Fruit fly (Drosophila melanogaster) whole organism, prepupa: ENCODE results near the gene CG13950.

ENCODE experiments used
- CG10669 ChIP-seq: fragments of 200-800 bp; sonication (Bioruptor generic); optimal IDR thresholded peaks from 3 replicates; lab custom pipeline; 2018; ENCODE audit warnings: missing biosample characterization, mild to moderate bottlenecking, missing genetic modification characterization, moderate library complexity
- CG11294 ChIP-seq: fragments of 200-800 bp; sonication (Bioruptor generic); IDR thresholded peaks from 2 replicates; pipeline ENCODE4 v1.3.6; 2022; ENCODE audit warnings: missing biosample characterization, missing genetic modification characterization
- CG11762 ChIP-seq: fragments of 200-800 bp; sonication (Bioruptor generic); optimal IDR thresholded peaks from 3 replicates; lab custom pipeline; 2016; ENCODE audit warnings: missing biosample characterization, missing genetic modification characterization; ENCODE audit not compliant: insufficient read depth
- CG11902 ChIP-seq: fragments of 200-800 bp; sonication (Bioruptor generic); optimal IDR thresholded peaks from 3 replicates; lab custom pipeline; 2016; ENCODE audit warnings: missing biosample characterization, missing genetic modification characterization
- CG15336 ChIP-seq: fragments of 200-800 bp; sonication (Bioruptor generic); IDR thresholded peaks from 2 replicates; pipeline ENCODE4 v1.3.6; 2022; ENCODE audit warnings: missing biosample characterization, missing genetic modification characterization
- CG1621 ChIP-seq: fragments of 200-800 bp; sonication (Bioruptor generic); optimal IDR thresholded peaks from 3 replicates; lab custom pipeline; 2018; ENCODE audit warnings: missing biosample characterization, mild to moderate bottlenecking, missing genetic modification characterization
- CG3032 ChIP-seq: fragments of 200-800 bp; optimal IDR thresholded peaks from 2 replicates; lab custom pipeline; 2019; ENCODE audit warnings: missing biosample characterization, mild to moderate bottlenecking, missing genetic modification characterization, moderate library complexity
- CG31627 ChIP-seq: fragments of 200-800 bp; sonication (Bioruptor generic); optimal IDR thresholded peaks from 3 replicates; lab custom pipeline; 2016; ENCODE audit warnings: missing biosample characterization, missing genetic modification characterization
- CG32006 ChIP-seq: fragments of 200-800 bp; sonication (Bioruptor generic); optimal IDR thresholded peaks from 3 replicates; lab custom pipeline; 2017; ENCODE audit warnings: missing biosample characterization, mild to moderate bottlenecking, missing genetic modification characterization
- CG3919 ChIP-seq: fragments of 200-800 bp; sonication (Bioruptor generic); optimal IDR thresholded peaks from 3 replicates; lab custom pipeline; 2016; ENCODE audit warnings: missing biosample characterization, missing genetic modification characterization
- CG4318 ChIP-seq: fragments of 200-800 bp; sonication (Bioruptor generic); optimal IDR thresholded peaks from 3 replicates; lab custom pipeline; 2017; ENCODE audit warnings: missing biosample characterization, mild to moderate bottlenecking, missing genetic modification characterization
- CG6163 ChIP-seq: fragments of 200-800 bp; sonication (Bioruptor generic); IDR thresholded peaks from 3 replicates; pipeline ENCODE4 v1.3.6; 2022; ENCODE audit warnings: missing biosample characterization, missing genetic modification characterization
- CG6276 ChIP-seq: fragments of 200-800 bp; sonication (Bioruptor generic); optimal IDR thresholded peaks from 2 replicates; lab custom pipeline; 2017; ENCODE audit warnings: missing biosample characterization, mild to moderate bottlenecking, missing genetic modification characterization
- CG6792 ChIP-seq: fragments of 200-800 bp; sonication (Bioruptor generic); optimal IDR thresholded peaks from 3 replicates; lab custom pipeline; 2016; ENCODE audit warnings: missing biosample characterization, missing genetic modification characterization
- CG6808 ChIP-seq: fragments of 200-800 bp; sonication (Bioruptor generic); optimal IDR thresholded peaks from 3 replicates; lab custom pipeline; 2017; ENCODE audit warnings: missing biosample characterization, missing genetic modification characterization, mild to moderate bottlenecking, moderate library complexity, missing genetic modification reagents
- CG6854 ChIP-seq: fragments of 200-800 bp; sonication (Bioruptor generic); optimal IDR thresholded peaks from 2 replicates; lab custom pipeline; 2017; ENCODE audit warnings: missing biosample characterization, mild to moderate bottlenecking, missing genetic modification characterization
- CG7368 ChIP-seq: fragments of 200-800 bp; sonication (Bioruptor generic); optimal IDR thresholded peaks from 3 replicates; lab custom pipeline; 2016; ENCODE audit warnings: missing biosample characterization, missing genetic modification characterization
- CG8319 ChIP-seq: fragments of 200-800 bp; sonication (Bioruptor generic); optimal IDR thresholded peaks from 3 replicates; lab custom pipeline; 2016; ENCODE audit warnings: missing biosample characterization, missing genetic modification characterization
- CG8632 ChIP-seq: fragments of 200-800 bp; sonication (Bioruptor generic); optimal IDR thresholded peaks from 3 replicates; lab custom pipeline; 2016; ENCODE audit warnings: missing biosample characterization, missing genetic modification characterization
- CG9139 ChIP-seq: fragments of 200-800 bp; sonication (Bioruptor generic); optimal IDR thresholded peaks from 3 replicates; lab custom pipeline; 2017; ENCODE audit warnings: missing biosample characterization, mild to moderate bottlenecking, missing genetic modification characterization
- Eip75B ChIP-seq: fragments of 200-800 bp; sonication (Bioruptor generic); optimal IDR thresholded peaks from 3 replicates; lab custom pipeline; 2016; ENCODE audit warnings: missing biosample characterization, missing genetic modification characterization
- Eip78C ChIP-seq: fragments of 200-800 bp; sonication (Bioruptor generic); peaks from one replicate; lab custom pipeline; 2016; ENCODE audit warnings: missing biosample characterization, missing genetic modification characterization
- Eip93F ChIP-seq: fragments of 200-800 bp; sonication (Bioruptor generic); optimal IDR thresholded peaks from 2 replicates; lab custom pipeline; 2016; ENCODE audit warnings: missing biosample characterization, mild to moderate bottlenecking, missing genetic modification characterization
- Ets96B ChIP-seq: fragments of 200-800 bp; optimal IDR thresholded peaks from 2 replicates; lab custom pipeline; 2019; ENCODE audit warnings: missing biosample characterization, mild to moderate bottlenecking, missing genetic modification characterization, moderate library complexity
- Gug ChIP-seq: fragments of 200-800 bp; sonication (Bioruptor generic); IDR thresholded peaks from 2 replicates; pipeline ENCODE4 v1.3.6; 2022; ENCODE audit warnings: missing biosample characterization, missing genetic modification characterization
- Hr38 ChIP-seq: sonication (Bioruptor generic); optimal IDR thresholded peaks from 2 replicates; lab custom pipeline; 2016; ENCODE audit warnings: missing biosample characterization, missing genetic modification characterization
- Hr39 ChIP-seq: fragments of 200-800 bp; sonication (Bioruptor generic); optimal IDR thresholded peaks from 2 replicates; lab custom pipeline; 2016; ENCODE audit warnings: missing biosample characterization, missing genetic modification characterization
- Hr4 ChIP-seq: fragments of 200-800 bp; sonication (Bioruptor generic); optimal IDR thresholded peaks from 3 replicates; lab custom pipeline; 2016; ENCODE audit warnings: missing biosample characterization, missing genetic modification characterization
- Lpt ChIP-seq: fragments of 200-800 bp; sonication (Bioruptor generic); optimal IDR thresholded peaks from 3 replicates; lab custom pipeline; 2016; ENCODE audit warnings: missing biosample characterization, missing genetic modification characterization
- Met ChIP-seq: fragments of 200-800 bp; sonication (Bioruptor generic); optimal IDR thresholded peaks from 3 replicates; lab custom pipeline; 2016; ENCODE audit warnings: missing biosample characterization, missing genetic modification characterization
- OdsH ChIP-seq: fragments of 200-800 bp; sonication (Bioruptor generic); optimal IDR thresholded peaks from 3 replicates; lab custom pipeline; 2016; ENCODE audit warnings: missing biosample characterization, missing genetic modification characterization
- Smox ChIP-seq: fragments of 200-800 bp; sonication (Bioruptor generic); optimal IDR thresholded peaks from 3 replicates; lab custom pipeline; 2016; ENCODE audit warnings: missing biosample characterization, missing genetic modification characterization
- Sox102F ChIP-seq: fragments of 200-800 bp; sonication (Bioruptor generic); optimal IDR thresholded peaks from 2 replicates; lab custom pipeline; 2016; ENCODE audit warnings: missing biosample characterization, mild to moderate bottlenecking, missing genetic modification characterization
- Sox14 ChIP-seq: fragments of 200-800 bp; sonication (Bioruptor generic); optimal IDR thresholded peaks from 3 replicates; lab custom pipeline; 2016; ENCODE audit warnings: missing biosample characterization, missing genetic modification characterization
- Sox15 ChIP-seq: fragments of 200-800 bp; sonication (Bioruptor generic); optimal IDR thresholded peaks from 3 replicates; lab custom pipeline; 2016; ENCODE audit warnings: missing biosample characterization, missing genetic modification characterization
- achi ChIP-seq: fragments of 200-800 bp; sonication (Bioruptor generic); optimal IDR thresholded peaks from 3 replicates; lab custom pipeline; 2016; ENCODE audit warnings: missing biosample characterization, missing genetic modification characterization
- acj6 ChIP-seq: fragments of 200-800 bp; sonication (Bioruptor generic); optimal IDR thresholded peaks from 3 replicates; lab custom pipeline; 2016; ENCODE audit warnings: missing biosample characterization, missing genetic modification characterization
- cyc ChIP-seq: fragments of 200-800 bp; sonication (Bioruptor generic); optimal IDR thresholded peaks from 3 replicates; lab custom pipeline; 2016; ENCODE audit warnings: missing biosample characterization, missing genetic modification characterization
- dac ChIP-seq: fragments of 200-800 bp; sonication (Bioruptor generic); optimal IDR thresholded peaks from 2 replicates; lab custom pipeline; 2017; ENCODE audit warnings: missing biosample characterization, mild to moderate bottlenecking, missing genetic modification characterization
- dsx ChIP-seq: fragments of 200-800 bp; optimal IDR thresholded peaks from 3 replicates; lab custom pipeline; 2019; ENCODE audit warnings: missing biosample characterization, mild to moderate bottlenecking, missing genetic modification characterization, moderate library complexity; ENCODE audit not compliant: poor library complexity, severe bottlenecking
- eg ChIP-seq: fragments of 200-800 bp; sonication (Bioruptor generic); IDR thresholded peaks from 3 replicates; pipeline ENCODE4 v1.3.6; 2022; ENCODE audit warnings: missing biosample characterization, missing genetic modification characterization
- esn ChIP-seq: fragments of 200-800 bp; sonication (Bioruptor generic); optimal IDR thresholded peaks from 2 replicates; lab custom pipeline; 2016; ENCODE audit warnings: missing biosample characterization, mild to moderate bottlenecking, missing genetic modification characterization, moderate library complexity
- fd59A ChIP-seq: fragments of 200-800 bp; sonication (Bioruptor generic); optimal IDR thresholded peaks from 2 replicates; lab custom pipeline; 2017; ENCODE audit warnings: missing biosample characterization, mild to moderate bottlenecking, missing genetic modification characterization, missing genetic modification reagents
- fd85E ChIP-seq: fragments of 200-800 bp; sonication (Bioruptor generic); optimal IDR thresholded peaks from 3 replicates; lab custom pipeline; 2016; ENCODE audit warnings: missing biosample characterization, missing genetic modification characterization
- fkh ChIP-seq: fragments of 200-800 bp; sonication (Bioruptor generic); optimal IDR thresholded peaks from 3 replicates; lab custom pipeline; 2017; ENCODE audit warnings: missing biosample characterization, mild to moderate bottlenecking, missing genetic modification characterization, moderate library complexity
- pdm3 ChIP-seq: fragments of 200-800 bp; sonication (Bioruptor generic); optimal IDR thresholded peaks from 3 replicates; lab custom pipeline; 2016; ENCODE audit warnings: missing biosample characterization, missing genetic modification characterization
- salr ChIP-seq, 2 experiments: fragments of 200-800 bp; sonication (Bioruptor generic); optimal IDR thresholded peaks; 3 replicates each; lab custom pipeline; 2016 to 2018; ENCODE audit warnings: missing biosample characterization in 2 of 2, missing genetic modification characterization in 2 of 2, mild to moderate bottlenecking in 1 of 2
- spab ChIP-seq: fragments of 200-800 bp; sonication (Bioruptor generic); optimal IDR thresholded peaks from 2 replicates; lab custom pipeline; 2017; ENCODE audit warnings: missing biosample characterization, mild to moderate bottlenecking, missing genetic modification characterization, missing genetic modification reagents
- ss ChIP-seq, 2 experiments: fragments of 200-800 bp; sonication (Bioruptor generic); optimal IDR thresholded peaks; 2 replicates in 1 of 2; 3 replicates in 1 of 2; lab custom pipeline; 2017 to 2018; ENCODE audit warnings: mild to moderate bottlenecking in 2 of 2, missing biosample characterization in 2 of 2, missing genetic modification characterization in 2 of 2, moderate library complexity in 1 of 2
- svp ChIP-seq: fragments of 200-800 bp; sonication (Bioruptor generic); peaks from one replicate; lab custom pipeline; 2016; ENCODE audit warnings: missing biosample characterization, missing genetic modification characterization
- topi ChIP-seq: fragments of 200-800 bp; sonication (Bioruptor generic); optimal IDR thresholded peaks from 3 replicates; lab custom pipeline; 2016; ENCODE audit warnings: missing biosample characterization, missing genetic modification characterization

Gene CG13950

DNA sequence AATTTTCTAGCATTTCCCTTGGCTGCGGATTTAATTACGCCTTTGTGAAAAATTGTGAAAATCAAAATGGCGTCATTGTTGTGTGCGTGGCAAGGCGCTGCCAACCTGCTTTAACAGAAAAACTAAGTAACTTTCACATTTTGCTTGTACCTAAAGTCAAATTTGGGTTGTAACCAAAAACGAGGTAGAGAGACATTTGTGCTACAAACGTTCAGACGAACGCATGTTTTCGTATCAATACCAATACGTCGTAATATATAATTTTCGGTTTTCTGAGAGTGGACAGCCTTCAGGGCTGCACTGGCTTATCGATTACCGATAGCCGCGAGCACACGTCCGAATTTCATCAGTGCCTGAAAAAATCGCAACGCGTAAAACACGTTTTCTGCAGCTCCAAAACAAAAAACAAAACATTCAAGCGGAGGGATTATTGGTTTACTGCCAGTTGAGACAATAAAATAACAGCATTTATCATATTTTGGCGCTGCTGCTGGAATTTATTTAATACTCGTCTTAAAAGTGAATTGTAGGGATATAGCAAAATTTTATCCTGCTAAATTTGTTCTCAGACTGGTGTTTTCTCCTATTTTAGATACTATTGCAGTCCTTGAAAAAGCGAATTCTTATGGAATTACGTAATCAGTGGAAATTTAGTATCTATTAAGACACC, 10.9 kb downstream of the CG13950 start:
- TF ChIP-seq CG15336 (GFP tag; lab: Robert Waterston, UW), result peak; percentile 47
- peak; percentile 81 for TF ChIP-seq Hr39 (GFP tag; lab: Kevin White, UChicago)
- TF ChIP-seq CG6163 (GFP tag; lab: Robert Waterston, UW), result peak; percentile 82
- peak; percentile 65 for TF ChIP-seq cyc (GFP tag; lab: Kevin White, UChicago)
- TF ChIP-seq CG3032 (tag; lab: Kevin White, UChicago), result peak; percentile 70
- TF ChIP-seq svp (GFP tag; lab: Kevin White, UChicago), result peak; percentile 69
- peak; percentile 13 for TF ChIP-seq dsx (GFP tag; lab: Kevin White, UChicago)
- peak; percentile 60 for TF ChIP-seq Smox (GFP tag; lab: Kevin White, UChicago)
- TF ChIP-seq CG11294 (GFP tag; lab: Robert Waterston, UW), result 0 out of 2 replicates have a peak, but pooled peaks have one; percentile 27
- TF ChIP-seq CG6808 (GFP tag; lab: Kevin White, UChicago), result peak; percentile 53
- TF ChIP-seq Hr38 (GFP tag; lab: Kevin White, UChicago), result no peak
- TF ChIP-seq CG10669, result peak; percentile 25
- peak; percentile 71 for TF ChIP-seq OdsH (GFP tag; lab: Kevin White, UChicago)
- peak; percentile 44 for TF ChIP-seq fd85E (GFP tag; lab: Kevin White, UChicago)
- TF ChIP-seq Eip93F (GFP tag; lab: Kevin White, UChicago), result no peak
- TF ChIP-seq Hr4 (GFP tag; lab: Kevin White, UChicago), result peak; percentile 67
- peak; percentile 76 for TF ChIP-seq esn (GFP tag; lab: Kevin White, UChicago)
- peak; percentile 56 for TF ChIP-seq CG11902 (GFP tag; lab: Kevin White, UChicago)
- peak; percentile 45 for TF ChIP-seq CG8632 (GFP tag; lab: Kevin White, UChicago)
- peak; percentile 2 to 18 for TF ChIP-seq salr (GFP tag; optimal IDR thresholded peaks at IDR 0.05; lab: Kevin White, UChicago)
- peak; percentile 30 for TF ChIP-seq spab
- TF ChIP-seq CG9139 (GFP tag; lab: Kevin White, UChicago), result no peak
- TF ChIP-seq CG31627 (GFP tag; lab: Kevin White, UChicago), result peak; percentile 85
- TF ChIP-seq pdm3 (GFP tag; lab: Kevin White, UChicago), result peak; percentile 76
- peak; percentile 63 for TF ChIP-seq CG32006 (GFP tag; lab: Kevin White, UChicago)
- TF ChIP-seq CG8319 (GFP tag; lab: Kevin White, UChicago), result peak; percentile 46
- TF ChIP-seq Eip75B (GFP tag; lab: Kevin White, UChicago), result peak; percentile 62
- TF ChIP-seq dac, result peak; percentile 58
- TF ChIP-seq Ets96B (tag; lab: Kevin White, UChicago), result peak; percentile 40
- no peak for TF ChIP-seq Lpt
- peak; percentile 57 for TF ChIP-seq Sox102F
- TF ChIP-seq Sox15 (GFP tag; lab: Kevin White, UChicago), result peak; percentile 9
- TF ChIP-seq acj6 (GFP tag; lab: Kevin White, UChicago), result peak; percentile 63
- no peak for TF ChIP-seq fkh (GFP tag; lab: Kevin White, UChicago)
- peak; percentile 61 for TF ChIP-seq CG3919
- TF ChIP-seq CG6792, result peak; percentile 69
- TF ChIP-seq Eip78C (GFP tag; lab: Kevin White, UChicago), result peak; percentile 88
- TF ChIP-seq ss (GFP tag; optimal IDR thresholded peaks at IDR 0.05; lab: Kevin White, UChicago), result peak in 1 of 2 experiments; percentile 57
- no peak for TF ChIP-seq CG6276
- TF ChIP-seq Gug (GFP tag; lab: Robert Waterston, UW), result peak; percentile 29; the same call in 1 of the 2 replicates
- TF ChIP-seq fd59A (GFP tag; lab: Kevin White, UChicago), result no peak
- peak; percentile 41 for TF ChIP-seq CG1621 (tag; lab: Kevin White, UChicago)
- peak; percentile 79 for TF ChIP-seq Sox14
- no peak for TF ChIP-seq CG6854
- TF ChIP-seq topi (GFP tag; lab: Kevin White, UChicago), result peak; percentile 64
- TF ChIP-seq eg, result peak; percentile 74
- TF ChIP-seq CG11762 (GFP tag; lab: Kevin White, UChicago), result peak; percentile 54
- TF ChIP-seq Met (GFP tag; lab: Kevin White, UChicago), result peak; percentile 61
- no peak for TF ChIP-seq CG4318
- TF ChIP-seq CG7368 (GFP tag; lab: Kevin White, UChicago), result peak; percentile 38
- peak; percentile 68 for TF ChIP-seq achi (GFP tag; lab: Kevin White, UChicago)
